Worm (Caenorhabditis elegans): Measurements from ENCODE around the gene C27C12.4.

DNA sequence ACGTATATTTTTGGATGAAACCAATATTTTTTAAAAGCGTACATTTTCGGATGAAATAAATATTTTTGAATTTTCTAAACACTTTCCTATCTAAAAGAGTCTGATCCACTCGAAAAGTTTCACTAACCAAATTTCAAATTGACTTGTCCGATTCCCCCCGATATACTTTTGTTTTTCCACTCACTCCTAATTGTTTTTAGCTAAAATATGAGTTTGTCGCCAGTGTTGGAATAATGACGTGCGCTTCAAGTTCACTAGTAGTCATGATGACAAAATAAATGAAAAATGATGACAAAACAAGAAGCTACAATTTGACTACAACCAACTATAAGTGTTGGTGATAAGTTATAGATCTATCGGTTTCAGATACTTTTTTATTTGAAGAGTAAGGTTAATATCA is 45.1 kb upstream of the C27C12.4 start:
- TF ChIP-seq med-1 (GFP tag; optimal IDR thresholded peaks at IDR 0.05; ENCODE audit: insufficient read depth) (no peak), flt-1 (GFP tag; IDR thresholded peaks at IDR 0.05) (no peak), ztf-29 (GFP tag; IDR thresholded peaks at IDR 0.05) (no peak), cog-1 (tag; optimal IDR thresholded peaks at IDR 0.05) (no peak), ztf-23 (GFP tag; IDR thresholded peaks at IDR 0.05) (no peak), T22C8.4 (GFP tag; IDR thresholded peaks at IDR 0.05) (no peak), tab-1 (GFP tag; IDR thresholded peaks at IDR 0.05) (no peak)

All from whole organism, midembryonic.